Fruit fly (Drosophila melanogaster): ENCODE results near the gene CG3528.

The CG3528 gene

dm6 chr2L:2472740-2473139 lies 45.1 kb downstream of the CG3528 start (continued):
- no peak for TF ChIP-seq CG2199 (GFP tag; IDR thresholded peaks at IDR 0.05)
- no peak for TF ChIP-seq CG10565 (GFP tag; optimal IDR thresholded peaks at IDR 0.05)
- TF ChIP-seq CrebB (tag; optimal IDR thresholded peaks at IDR 0.05): no peak
- TF ChIP-seq B-H2 (GFP tag; optimal IDR thresholded peaks at IDR 0.05): no peak
- TF ChIP-seq CG10267 (tag; optimal IDR thresholded peaks at IDR 0.05): no peak
- no peak for TF ChIP-seq CG1647 (GFP tag; optimal IDR thresholded peaks at IDR 0.05)
- no peak for TF ChIP-seq CG12155 (GFP tag; optimal IDR thresholded peaks at IDR 0.05)
- TF ChIP-seq E2f1 (GFP tag; IDR thresholded peaks at IDR 0.05): no peak
- no peak for TF ChIP-seq CG6272 (GFP tag; IDR thresholded peaks at IDR 0.05)
- no peak for TF ChIP-seq Sox102F (GFP tag; optimal IDR thresholded peaks at IDR 0.05)
- no peak for TF ChIP-seq slbo (GFP tag; IDR thresholded peaks at IDR 0.05)
- TF ChIP-seq CG17385 (GFP tag; optimal IDR thresholded peaks at IDR 0.05): no peak
- no peak for TF ChIP-seq Sin3A (optimal IDR thresholded peaks at IDR 0.05)
- no peak for TF ChIP-seq CG11723 (GFP tag; optimal IDR thresholded peaks at IDR 0.05)
- no peak for TF ChIP-seq esg (GFP tag; conservative IDR thresholded peaks at IDR 0.05)
- TF ChIP-seq CG43689 (GFP tag; IDR thresholded peaks at IDR 0.05): no peak
- TF ChIP-seq CG11456 (GFP tag; IDR thresholded peaks at IDR 0.05): no peak

DNA sequence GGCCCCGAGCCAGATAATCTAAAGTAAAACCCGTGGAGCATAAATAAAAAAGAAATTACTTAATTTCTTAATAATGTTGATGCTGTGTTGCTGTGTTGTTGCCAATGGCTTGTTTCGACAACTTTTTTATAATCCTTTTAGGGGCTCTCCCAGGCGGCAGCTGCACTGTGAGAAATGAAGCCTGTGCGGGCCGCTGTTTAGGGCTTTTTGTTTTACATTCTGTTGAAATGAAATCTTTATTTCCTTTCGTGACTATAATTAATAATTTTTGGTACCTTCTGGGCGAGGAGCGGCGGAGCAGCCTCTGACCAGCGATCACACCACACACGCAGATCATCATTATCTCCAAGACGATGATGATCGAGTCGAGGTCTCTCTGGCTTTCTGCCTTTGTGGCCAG lies 47.3 kb downstream of the CG3528 start:
- TF ChIP-seq CG13424 (tag; optimal IDR thresholded peaks at IDR 0.05) (no peak), B-H1 (GFP tag; IDR thresholded peaks at IDR 0.05) (no peak), Eip74EF (GFP tag; optimal IDR thresholded peaks at IDR 0.05) (no peak), fd64A (GFP tag; optimal IDR thresholded peaks at IDR 0.05) (no peak), CG17912 (GFP tag; optimal IDR thresholded peaks at IDR 0.05) (no peak), hth (optimal IDR thresholded peaks at IDR 0.05) (no peak), ttk (GFP tag; IDR thresholded peaks at IDR 0.05) (no peak)

DNA sequence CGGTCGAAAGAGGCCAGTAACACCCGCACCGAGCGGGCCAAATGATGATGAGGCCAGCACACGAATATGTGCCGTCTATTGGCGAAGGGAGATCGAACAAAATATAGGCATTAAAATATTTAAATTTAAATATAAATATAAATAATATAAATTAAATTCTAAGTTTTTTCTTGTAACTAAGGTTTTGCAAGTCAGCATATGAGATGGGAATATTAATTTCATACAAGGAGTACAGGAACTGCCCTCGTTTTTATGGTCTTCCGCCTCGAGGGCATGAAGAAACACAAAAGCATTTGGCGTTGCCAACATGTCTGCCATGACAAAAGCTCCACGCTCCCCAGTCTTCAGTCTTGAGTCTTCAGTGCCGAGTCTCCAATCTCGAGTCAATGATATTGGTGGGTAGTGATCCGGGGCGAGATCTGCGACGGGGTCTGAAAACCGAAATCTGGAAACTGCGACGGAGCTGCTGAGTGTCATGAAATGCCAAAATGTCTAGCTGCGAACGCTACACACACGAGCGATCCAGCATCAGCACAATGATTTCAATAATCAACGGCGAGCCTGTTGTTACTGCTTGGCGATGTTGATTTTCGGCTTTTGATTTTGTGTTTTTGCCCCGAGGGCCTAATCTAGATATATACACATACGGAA lies 50.0 kb downstream of the CG3528 start:
- TF ChIP-seq CG14441 (GFP tag; IDR thresholded peaks at IDR 0.05): peak; percentile 62
- no peak for TF ChIP-seq z (GFP tag; IDR thresholded peaks at IDR 0.05)
- peak; percentile 28 for TF ChIP-seq Meics (GFP tag; optimal IDR thresholded peaks at IDR 0.05)
- TF ChIP-seq PHDP (tag; optimal IDR thresholded peaks at IDR 0.05): peak; percentile 19
- TF ChIP-seq Opbp (GFP tag; IDR thresholded peaks at IDR 0.05; ENCODE audit: partially characterized antibody): no peak
- TF ChIP-seq Sox102F (GFP tag; optimal IDR thresholded peaks at IDR 0.05): peak; percentile 43
- no peak for TF ChIP-seq D (optimal IDR thresholded peaks at IDR 0.05)
- no peak for TF ChIP-seq D (GFP tag; optimal IDR thresholded peaks at IDR 0.05)
- 0 out of 2 replicates have a peak, but pooled peaks have one; percentile 21 for TF ChIP-seq rib (GFP tag; IDR thresholded peaks at IDR 0.05)
- TF ChIP-seq CG9215 (GFP tag; IDR thresholded peaks at IDR 0.05): peak; percentile 42; the same call in 1 of the 2 replicates
- TF ChIP-seq tna (GFP tag; IDR thresholded peaks at IDR 0.05; ENCODE audit: partially characterized antibody): no peak
- no peak for TF ChIP-seq fd102C (GFP tag; optimal IDR thresholded peaks at IDR 0.05)
- TF ChIP-seq Bgb (GFP tag; IDR thresholded peaks at IDR 0.05; ENCODE audit: partially characterized antibody): no peak
- TF ChIP-seq CG10565 (GFP tag; optimal IDR thresholded peaks at IDR 0.05): no peak
- TF ChIP-seq pzg (GFP tag; optimal IDR thresholded peaks at IDR 0.05): no peak
- no peak for TF ChIP-seq C15 (GFP tag; IDR thresholded peaks at IDR 0.05)
- TF ChIP-seq CoRest (tag; optimal IDR thresholded peaks at IDR 0.05): peak; percentile 36
- TF ChIP-seq CG9437 (GFP tag; optimal IDR thresholded peaks at IDR 0.05): no peak
- TF ChIP-seq CG34376 (GFP tag; optimal IDR thresholded peaks at IDR 0.05): no peak
- TF ChIP-seq Ets65A (GFP tag): peak; percentile 42
- no peak for TF ChIP-seq CG12219 (GFP tag; optimal IDR thresholded peaks at IDR 0.05)
- TF ChIP-seq pum (GFP tag; optimal IDR thresholded peaks at IDR 0.05): no peak
- no peak for TF ChIP-seq CG7987 (GFP tag; optimal IDR thresholded peaks at IDR 0.05)
- TF ChIP-seq tgo (GFP tag; IDR thresholded peaks at IDR 0.05): peak; percentile 60
- TF ChIP-seq maf-S (GFP tag; optimal IDR thresholded peaks at IDR 0.05): no peak
- TF ChIP-seq tin (GFP tag; optimal IDR thresholded peaks at IDR 0.05): no peak
- TF ChIP-seq CG11085 (GFP tag; IDR thresholded peaks at IDR 0.05): no peak
- TF ChIP-seq pho (GFP tag; optimal IDR thresholded peaks at IDR 0.05): no peak

All from whole organism, embryonic.